Worm (Caenorhabditis elegans): Measurements from ENCODE around the gene F10D7.3.

- no peak for TF ChIP-seq jun-1 (tag; optimal IDR thresholded peaks at IDR 0.05)
- no peak for TF ChIP-seq dpl-1 (GFP tag; optimal IDR thresholded peaks at IDR 0.05)
- no peak for TF ChIP-seq nhr-237 (tag; optimal IDR thresholded peaks at IDR 0.05)
- no peak for TF ChIP-seq nhr-77 (tag; optimal IDR thresholded peaks at IDR 0.05)
Measured at ce11 chrX:17391515-17391914, 17.1 kb upstream of the F10D7.3 start, which contains the start of gene F10D7.5.

All from whole organism, L1 larva.